Worm (Caenorhabditis elegans) whole organism, mixed stage, embryonic: ENCODE measurements around the gene C02E7.7.

ENCODE experiments used
- bed-3 ChIP-seq: fragments of 200-800 bp; sonication (Bioruptor generic); optimal IDR thresholded peaks from 3 replicates; lab custom pipeline; 2018; ENCODE audit warnings: mild to moderate bottlenecking, missing genetic modification characterization, moderate library complexity, missing compliant biosample characterization
- cnd-1 ChIP-seq: fragments of 200-800 bp; sonication (Bioruptor generic); optimal IDR thresholded peaks from 2 replicates; lab custom pipeline; 2018; ENCODE audit warnings: mild to moderate bottlenecking, missing genetic modification characterization, missing compliant biosample characterization
- elt-1 ChIP-seq: sonication (generic microtip); optimal IDR thresholded peaks from 2 replicates; lab custom pipeline; 2017; ENCODE audit warnings: missing genetic modification characterization, mild to moderate bottlenecking, missing compliant biosample characterization, antibody characterized with exemption, moderate library complexity, borderline replicate concordance; ENCODE audit not compliant: insufficient read depth
- lin-32 ChIP-seq: fragments of 200-800 bp; sonication (Bioruptor generic); optimal IDR thresholded peaks from 2 replicates; lab custom pipeline; 2018; ENCODE audit warnings: mild to moderate bottlenecking, missing genetic modification characterization, missing compliant biosample characterization
- lsy-2 ChIP-seq: fragments of 150-350 bp; optimal IDR thresholded peaks from 2 replicates; lab custom pipeline; 2014; ENCODE audit warnings: missing biosample characterization, missing genetic modification characterization
- nhr-12 ChIP-seq: fragments of 150-350 bp; optimal IDR thresholded peaks from 2 replicates; lab custom pipeline; 2014; ENCODE audit warnings: missing biosample characterization, missing genetic modification characterization
- snpc-4 ChIP-seq: fragments of 150-350 bp; optimal IDR thresholded peaks from 2 replicates; lab custom pipeline; 2014; ENCODE audit warnings: missing biosample characterization, missing genetic modification characterization
- ztf-11 ChIP-seq: fragments of 150-350 bp; optimal IDR thresholded peaks from 2 replicates; lab custom pipeline; 2014; ENCODE audit warnings: missing biosample characterization, missing genetic modification characterization

ce11 chrV:4926371-4926770 is 8.0 kb upstream of the C02E7.7 start, which contains the start of gene srh-21:
- no peak for TF ChIP-seq lsy-2 (tag; lab: Kevin White, UChicago)
- TF ChIP-seq nhr-12 (tag; lab: Kevin White, UChicago): no peak
- TF ChIP-seq elt-1 (tag; lab: Kevin White, UChicago): no peak
- TF ChIP-seq lin-32 (GFP tag; lab: Kevin White, UChicago): no peak
- no peak for TF ChIP-seq snpc-4 (tag; lab: Kevin White, UChicago)
- no peak for TF ChIP-seq cnd-1
- TF ChIP-seq ztf-11 (tag; lab: Kevin White, UChicago): no peak
- no peak for TF ChIP-seq bed-3 (GFP tag; lab: Kevin White, UChicago)
